Worm (Caenorhabditis elegans): ENCODE measurements around the gene fipr-28.
"Not testable (repeated sequence)": the region's sequence is repeated elsewhere in the genome, so short reads cannot be mapped to it uniquely, and the experiment has no call there.

DNA sequence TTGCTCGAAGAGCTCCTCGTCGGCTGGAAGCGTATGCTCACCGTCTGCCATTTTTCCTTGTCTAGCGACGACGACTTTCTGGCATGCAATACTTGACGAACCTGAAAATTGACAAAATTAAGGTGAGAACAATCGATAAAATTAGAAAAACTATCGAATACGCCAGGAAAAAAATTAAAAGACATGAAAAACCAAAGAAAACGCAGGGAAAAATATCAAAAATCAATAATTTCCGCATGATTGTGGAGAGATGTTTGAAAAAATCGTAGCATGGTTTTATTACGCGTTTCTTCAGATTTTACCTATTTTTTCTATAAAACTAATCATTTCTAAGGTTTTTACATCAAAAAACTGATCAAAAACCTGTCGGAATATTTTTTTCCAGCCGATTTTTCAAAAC lies 28.0 kb downstream of the fipr-28 start, which contains the start of gene set-26:
- TF ChIP-seq pes-1 (GFP tag; IDR thresholded peaks at IDR 0.05); ama-1 (optimal IDR thresholded peaks at IDR 0.05); hmg-4 (GFP tag; optimal IDR thresholded peaks at IDR 0.05); ceh-36 (tag; optimal IDR thresholded peaks at IDR 0.05); hnd-1 (tag; optimal IDR thresholded peaks at IDR 0.05); tbx-37 (GFP tag; conservative IDR thresholded peaks at IDR 0.05); tra-4 (tag; optimal IDR thresholded peaks at IDR 0.05); scrt-1 (GFP tag; IDR thresholded peaks at IDR 0.05); ceh-13 (GFP tag; optimal IDR thresholded peaks at IDR 0.05); hmbx-1 (tag; optimal IDR thresholded peaks at IDR 0.05); tbx-11 (GFP tag; IDR thresholded peaks at IDR 0.05); aly-1 (tag; optimal IDR thresholded peaks at IDR 0.05); flt-1 (GFP tag; IDR thresholded peaks at IDR 0.05): not testable (repeated sequence)

All from whole organism, early embryonic.